Fruit fly (Drosophila melanogaster) whole organism, prepupa: ENCODE data around the gene CG16781.

Source experiments
- Blimp-1 ChIP-seq: fragments of 200-800 bp; sonication (Bioruptor generic); optimal IDR thresholded peaks from 3 replicates; lab custom pipeline; 2017; ENCODE audit warnings: missing biosample characterization, missing genetic modification characterization, mild to moderate bottlenecking, moderate library complexity, missing genetic modification reagents
- CG10631 ChIP-seq: fragments of 200-800 bp; sonication (Bioruptor generic); optimal IDR thresholded peaks from 2 replicates; lab custom pipeline; 2016; ENCODE audit warnings: missing biosample characterization, missing genetic modification characterization
- CG10669 ChIP-seq: fragments of 200-800 bp; sonication (Bioruptor generic); optimal IDR thresholded peaks from 3 replicates; lab custom pipeline; 2018; ENCODE audit warnings: missing biosample characterization, mild to moderate bottlenecking, missing genetic modification characterization, moderate library complexity
- CG11762 ChIP-seq: fragments of 200-800 bp; sonication (Bioruptor generic); optimal IDR thresholded peaks from 3 replicates; lab custom pipeline; 2016; ENCODE audit warnings: missing biosample characterization, missing genetic modification characterization; ENCODE audit not compliant: insufficient read depth
- CG15336 ChIP-seq: fragments of 200-800 bp; sonication (Bioruptor generic); IDR thresholded peaks from 2 replicates; pipeline ENCODE4 v1.3.6; 2022; ENCODE audit warnings: missing biosample characterization, missing genetic modification characterization
- CG16779 ChIP-seq: fragments of 200-800 bp; sonication (Bioruptor generic); optimal IDR thresholded peaks from 3 replicates; lab custom pipeline; 2017; ENCODE audit warnings: missing biosample characterization, mild to moderate bottlenecking, missing genetic modification characterization
- CG3032 ChIP-seq: fragments of 200-800 bp; optimal IDR thresholded peaks from 2 replicates; lab custom pipeline; 2019; ENCODE audit warnings: missing biosample characterization, mild to moderate bottlenecking, missing genetic modification characterization, moderate library complexity
- CG31627 ChIP-seq: fragments of 200-800 bp; sonication (Bioruptor generic); optimal IDR thresholded peaks from 3 replicates; lab custom pipeline; 2016; ENCODE audit warnings: missing biosample characterization, missing genetic modification characterization
- CG32006 ChIP-seq: fragments of 200-800 bp; sonication (Bioruptor generic); optimal IDR thresholded peaks from 3 replicates; lab custom pipeline; 2017; ENCODE audit warnings: missing biosample characterization, mild to moderate bottlenecking, missing genetic modification characterization
- CG3919 ChIP-seq: fragments of 200-800 bp; sonication (Bioruptor generic); optimal IDR thresholded peaks from 3 replicates; lab custom pipeline; 2016; ENCODE audit warnings: missing biosample characterization, missing genetic modification characterization
- CG4318 ChIP-seq: fragments of 200-800 bp; sonication (Bioruptor generic); optimal IDR thresholded peaks from 3 replicates; lab custom pipeline; 2017; ENCODE audit warnings: missing biosample characterization, mild to moderate bottlenecking, missing genetic modification characterization
- CG6163 ChIP-seq: fragments of 200-800 bp; sonication (Bioruptor generic); IDR thresholded peaks from 3 replicates; pipeline ENCODE4 v1.3.6; 2022; ENCODE audit warnings: missing biosample characterization, missing genetic modification characterization
- CG6792 ChIP-seq: fragments of 200-800 bp; sonication (Bioruptor generic); optimal IDR thresholded peaks from 3 replicates; lab custom pipeline; 2016; ENCODE audit warnings: missing biosample characterization, missing genetic modification characterization
- CG6854 ChIP-seq: fragments of 200-800 bp; sonication (Bioruptor generic); optimal IDR thresholded peaks from 2 replicates; lab custom pipeline; 2017; ENCODE audit warnings: missing biosample characterization, mild to moderate bottlenecking, missing genetic modification characterization
- CG7368 ChIP-seq: fragments of 200-800 bp; sonication (Bioruptor generic); optimal IDR thresholded peaks from 3 replicates; lab custom pipeline; 2016; ENCODE audit warnings: missing biosample characterization, missing genetic modification characterization
- CG9139 ChIP-seq: fragments of 200-800 bp; sonication (Bioruptor generic); optimal IDR thresholded peaks from 3 replicates; lab custom pipeline; 2017; ENCODE audit warnings: missing biosample characterization, mild to moderate bottlenecking, missing genetic modification characterization
- Eip75B ChIP-seq: fragments of 200-800 bp; sonication (Bioruptor generic); optimal IDR thresholded peaks from 3 replicates; lab custom pipeline; 2016; ENCODE audit warnings: missing biosample characterization, missing genetic modification characterization
- Eip78C ChIP-seq: fragments of 200-800 bp; sonication (Bioruptor generic); peaks from one replicate; lab custom pipeline; 2016; ENCODE audit warnings: missing biosample characterization, missing genetic modification characterization
- Eip93F ChIP-seq: fragments of 200-800 bp; sonication (Bioruptor generic); optimal IDR thresholded peaks from 2 replicates; lab custom pipeline; 2016; ENCODE audit warnings: missing biosample characterization, mild to moderate bottlenecking, missing genetic modification characterization
- Ets21C ChIP-seq: fragments of 200-800 bp; sonication (Bioruptor generic); optimal IDR thresholded peaks from 3 replicates; lab custom pipeline; 2016; ENCODE audit warnings: missing biosample characterization, missing genetic modification characterization
- Ets96B ChIP-seq: fragments of 200-800 bp; optimal IDR thresholded peaks from 2 replicates; lab custom pipeline; 2019; ENCODE audit warnings: missing biosample characterization, mild to moderate bottlenecking, missing genetic modification characterization, moderate library complexity
- Hr38 ChIP-seq: sonication (Bioruptor generic); optimal IDR thresholded peaks from 2 replicates; lab custom pipeline; 2016; ENCODE audit warnings: missing biosample characterization, missing genetic modification characterization
- Hr39 ChIP-seq: fragments of 200-800 bp; sonication (Bioruptor generic); optimal IDR thresholded peaks from 2 replicates; lab custom pipeline; 2016; ENCODE audit warnings: missing biosample characterization, missing genetic modification characterization
- Hr4 ChIP-seq: fragments of 200-800 bp; sonication (Bioruptor generic); optimal IDR thresholded peaks from 3 replicates; lab custom pipeline; 2016; ENCODE audit warnings: missing biosample characterization, missing genetic modification characterization
- OdsH ChIP-seq: fragments of 200-800 bp; sonication (Bioruptor generic); optimal IDR thresholded peaks from 3 replicates; lab custom pipeline; 2016; ENCODE audit warnings: missing biosample characterization, missing genetic modification characterization
- Smox ChIP-seq: fragments of 200-800 bp; sonication (Bioruptor generic); optimal IDR thresholded peaks from 3 replicates; lab custom pipeline; 2016; ENCODE audit warnings: missing biosample characterization, missing genetic modification characterization
- Sox14 ChIP-seq: fragments of 200-800 bp; sonication (Bioruptor generic); optimal IDR thresholded peaks from 3 replicates; lab custom pipeline; 2016; ENCODE audit warnings: missing biosample characterization, missing genetic modification characterization
- achi ChIP-seq: fragments of 200-800 bp; sonication (Bioruptor generic); optimal IDR thresholded peaks from 3 replicates; lab custom pipeline; 2016; ENCODE audit warnings: missing biosample characterization, missing genetic modification characterization
- acj6 ChIP-seq: fragments of 200-800 bp; sonication (Bioruptor generic); optimal IDR thresholded peaks from 3 replicates; lab custom pipeline; 2016; ENCODE audit warnings: missing biosample characterization, missing genetic modification characterization
- cyc ChIP-seq: fragments of 200-800 bp; sonication (Bioruptor generic); optimal IDR thresholded peaks from 3 replicates; lab custom pipeline; 2016; ENCODE audit warnings: missing biosample characterization, missing genetic modification characterization
- fd59A ChIP-seq: fragments of 200-800 bp; sonication (Bioruptor generic); optimal IDR thresholded peaks from 2 replicates; lab custom pipeline; 2017; ENCODE audit warnings: missing biosample characterization, mild to moderate bottlenecking, missing genetic modification characterization, missing genetic modification reagents
- fd85E ChIP-seq: fragments of 200-800 bp; sonication (Bioruptor generic); optimal IDR thresholded peaks from 3 replicates; lab custom pipeline; 2016; ENCODE audit warnings: missing biosample characterization, missing genetic modification characterization
- lz ChIP-seq: fragments of 200-800 bp; sonication (Bioruptor generic); optimal IDR thresholded peaks from 3 replicates; lab custom pipeline; 2016; ENCODE audit warnings: missing biosample characterization, missing genetic modification characterization
- pdm3 ChIP-seq: fragments of 200-800 bp; sonication (Bioruptor generic); optimal IDR thresholded peaks from 3 replicates; lab custom pipeline; 2016; ENCODE audit warnings: missing biosample characterization, missing genetic modification characterization
- salr ChIP-seq, 2 experiments: fragments of 200-800 bp; sonication (Bioruptor generic); optimal IDR thresholded peaks; 3 replicates each; lab custom pipeline; 2016 to 2018; ENCODE audit warnings: missing biosample characterization in 2 of 2, missing genetic modification characterization in 2 of 2, mild to moderate bottlenecking in 1 of 2
- ss ChIP-seq, 2 experiments: fragments of 200-800 bp; sonication (Bioruptor generic); optimal IDR thresholded peaks; 2 replicates in 1 of 2; 3 replicates in 1 of 2; lab custom pipeline; 2017 to 2018; ENCODE audit warnings: mild to moderate bottlenecking in 2 of 2, missing biosample characterization in 2 of 2, missing genetic modification characterization in 2 of 2, moderate library complexity in 1 of 2
- topi ChIP-seq: fragments of 200-800 bp; sonication (Bioruptor generic); optimal IDR thresholded peaks from 3 replicates; lab custom pipeline; 2016; ENCODE audit warnings: missing biosample characterization, missing genetic modification characterization

The CG16781 gene

dm6 chrX:3463944-3464343 is at the start of gene CG16781:
CG16781 (minus strand) TSS chrX:3464044.
- TF ChIP-seq topi (GFP tag; lab: Kevin White, UChicago) (no peak), CG11762 (GFP tag; lab: Kevin White, UChicago) (no peak), ss (GFP tag; optimal IDR thresholded peaks at IDR 0.05; lab: Kevin White, UChicago) (no peak), Ets21C (GFP tag; lab: Kevin White, UChicago) (no peak), acj6 (GFP tag; lab: Kevin White, UChicago) (no peak), Hr39 (no peak), CG3032 (tag; lab: Kevin White, UChicago) (no peak), Hr38 (no peak), CG3919 (GFP tag; lab: Kevin White, UChicago) (no peak), OdsH (GFP tag; lab: Kevin White, UChicago) (no peak), CG6163 (GFP tag; lab: Robert Waterston, UW) (no peak), CG7368 (GFP tag; lab: Kevin White, UChicago) (no peak), salr (GFP tag; optimal IDR thresholded peaks at IDR 0.05; lab: Kevin White, UChicago) (no peak), fd85E (GFP tag; lab: Kevin White, UChicago) (no peak)
- TF ChIP-seq, all 60 proteins: peak for 0

dm6 chrX:3504751-3505150 is 40.9 kb upstream of the CG16781 start, which contains the start of gene Gas8:
Gas8 (minus strand) TSS chrX:3504851.
- TF ChIP-seq CG10669 (no peak), fd85E (GFP tag; lab: Kevin White, UChicago) (no peak), CG6163 (GFP tag; lab: Robert Waterston, UW) (no peak), Eip78C (GFP tag; lab: Kevin White, UChicago) (no peak), CG4318 (no peak), CG10631 (GFP tag; lab: Kevin White, UChicago) (no peak), Smox (GFP tag; lab: Kevin White, UChicago) (no peak), Eip93F (GFP tag; lab: Kevin White, UChicago) (no peak), CG7368 (GFP tag; lab: Kevin White, UChicago) (no peak), CG32006 (GFP tag; lab: Kevin White, UChicago) (no peak), Hr38 (no peak), CG31627 (GFP tag; lab: Kevin White, UChicago) (no peak), fd59A (GFP tag; lab: Kevin White, UChicago) (no peak), CG16779 (no peak), achi (GFP tag; lab: Kevin White, UChicago) (no peak), Blimp-1 (no peak), pdm3 (no peak)

DNA sequence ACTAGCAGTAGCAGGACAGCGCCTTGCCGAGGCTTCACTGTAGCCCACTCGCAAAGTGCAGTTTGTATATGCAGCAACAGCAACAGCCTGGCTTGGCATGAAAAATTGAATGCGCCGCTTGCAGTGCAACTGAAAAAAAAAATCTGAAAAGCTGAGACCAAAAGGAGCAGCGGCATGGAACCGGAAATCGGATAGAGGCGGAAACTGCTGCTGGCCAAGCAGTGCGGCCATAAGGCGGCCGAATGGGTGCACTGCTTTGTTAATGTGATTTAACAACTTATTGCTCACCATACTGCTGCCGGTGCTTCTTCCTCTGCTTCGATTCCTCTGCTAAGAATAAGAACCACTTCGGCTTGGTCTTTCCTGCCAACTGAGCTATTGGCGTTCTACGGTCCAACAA is 40.4 kb upstream of the CG16781 start:
- TF ChIP-seq Blimp-1 (no peak), Ets96B (tag; lab: Kevin White, UChicago) (no peak), Sox14 (no peak), CG6854 (GFP tag; lab: Kevin White, UChicago) (no peak), CG15336 (0 out of 2 replicates have a peak, but pooled peaks have one; percentile 3), lz (GFP tag; lab: Kevin White, UChicago) (no peak), cyc (GFP tag; lab: Kevin White, UChicago) (no peak), Hr4 (GFP tag; lab: Kevin White, UChicago) (no peak), CG3032 (tag; lab: Kevin White, UChicago) (no peak), Eip75B (GFP tag; lab: Kevin White, UChicago) (no peak), OdsH (GFP tag; lab: Kevin White, UChicago) (peak; percentile 22), CG16779 (no peak)
- TF ChIP-seq, all 60 proteins: peak for 2

- TF ChIP-seq Hr39 (no peak), Blimp-1 (no peak), CG9139 (GFP tag; lab: Kevin White, UChicago) (no peak), CG6792 (GFP tag; lab: Kevin White, UChicago) (no peak), CG3919 (GFP tag; lab: Kevin White, UChicago) (no peak), CG4318 (no peak)
Measured at dm6 chrX:3485871-3486270, 22.0 kb upstream of the CG16781 start.
